Worm (Caenorhabditis elegans) whole organism, mixed stage, embryonic: ENCODE measurements around the gene F54D10.5.

Experiments used
- M03D4.4 ChIP-seq: sonication (generic microtip); optimal IDR thresholded peaks from 2 replicates; lab custom pipeline; 2017; ENCODE audit warnings: mild to moderate bottlenecking, missing genetic modification characterization, missing compliant biosample characterization
- bed-3 ChIP-seq: fragments of 200-800 bp; sonication (Bioruptor generic); optimal IDR thresholded peaks from 3 replicates; lab custom pipeline; 2018; ENCODE audit warnings: mild to moderate bottlenecking, missing genetic modification characterization, moderate library complexity, missing compliant biosample characterization
- blmp-1 ChIP-seq: fragments of 150-350 bp; optimal IDR thresholded peaks from 2 replicates; lab custom pipeline; 2014; ENCODE audit warnings: missing biosample characterization, missing genetic modification characterization
- ceh-43 ChIP-seq: fragments of 200-800 bp; sonication (Bioruptor generic); optimal IDR thresholded peaks from 2 replicates; lab custom pipeline; 2018; ENCODE audit warnings: mild to moderate bottlenecking, missing genetic modification characterization, moderate library complexity, missing compliant biosample characterization
- ceh-83 ChIP-seq: fragments of 200-800 bp; sonication (Bioruptor generic); optimal IDR thresholded peaks from 2 replicates; lab custom pipeline; 2018; ENCODE audit warnings: mild to moderate bottlenecking, missing genetic modification characterization, missing compliant biosample characterization
- ces-1 ChIP-seq: fragments of 150-350 bp; optimal IDR thresholded peaks from 2 replicates; lab custom pipeline; 2014; ENCODE audit warnings: missing biosample characterization, missing genetic modification reagents, missing genetic modification characterization
- cnd-1 ChIP-seq: fragments of 200-800 bp; sonication (Bioruptor generic); optimal IDR thresholded peaks from 2 replicates; lab custom pipeline; 2018; ENCODE audit warnings: mild to moderate bottlenecking, missing genetic modification characterization, missing compliant biosample characterization
- elt-1 ChIP-seq: sonication (generic microtip); optimal IDR thresholded peaks from 2 replicates; lab custom pipeline; 2017; ENCODE audit warnings: missing genetic modification characterization, mild to moderate bottlenecking, missing compliant biosample characterization, antibody characterized with exemption, moderate library complexity, borderline replicate concordance; ENCODE audit not compliant: insufficient read depth
- flh-1 ChIP-seq: fragments of 200-800 bp; sonication (Bioruptor generic); optimal IDR thresholded peaks from 2 replicates; lab custom pipeline; 2018; ENCODE audit warnings: mild to moderate bottlenecking, missing genetic modification characterization, moderate library complexity, missing compliant biosample characterization
- ham-2 ChIP-seq: fragments of 200-800 bp; sonication (Bioruptor generic); optimal IDR thresholded peaks from 2 replicates; lab custom pipeline; 2018; ENCODE audit warnings: mild to moderate bottlenecking, missing genetic modification characterization, missing compliant biosample characterization
- lin-13 ChIP-seq: fragments of 150-350 bp; optimal IDR thresholded peaks from 2 replicates; lab custom pipeline; 2014; ENCODE audit warnings: missing biosample characterization, missing genetic modification characterization
- lsy-2 ChIP-seq: fragments of 150-350 bp; optimal IDR thresholded peaks from 2 replicates; lab custom pipeline; 2014; ENCODE audit warnings: missing biosample characterization, missing genetic modification characterization
- mep-1 ChIP-seq: fragments of 150-350 bp; optimal IDR thresholded peaks from 2 replicates; lab custom pipeline; 2017; ENCODE audit warnings: missing biosample characterization, missing genetic modification reagents, missing genetic modification characterization, inconsistent platforms
- mls-2 ChIP-seq: sonication (generic microtip); optimal IDR thresholded peaks from 2 replicates; lab custom pipeline; 2016; ENCODE audit warnings: mild to moderate bottlenecking, missing genetic modification characterization, moderate library complexity, missing compliant biosample characterization
- nhr-12 ChIP-seq: fragments of 150-350 bp; optimal IDR thresholded peaks from 2 replicates; lab custom pipeline; 2014; ENCODE audit warnings: missing biosample characterization, missing genetic modification characterization
- nhr-2 ChIP-seq: fragments of 150-350 bp; optimal IDR thresholded peaks from 2 replicates; lab custom pipeline; 2014; ENCODE audit warnings: missing biosample characterization, missing genetic modification characterization
- nhr-237 ChIP-seq: fragments of 150-350 bp; optimal IDR thresholded peaks from 2 replicates; lab custom pipeline; 2014; ENCODE audit warnings: missing biosample characterization, missing genetic modification characterization
- nhr-28 ChIP-seq: fragments of 150-350 bp; optimal IDR thresholded peaks from 2 replicates; lab custom pipeline; 2014; ENCODE audit warnings: missing biosample characterization, missing genetic modification characterization
- nhr-76 ChIP-seq: sonication (generic microtip); optimal IDR thresholded peaks from 2 replicates; lab custom pipeline; 2017; ENCODE audit warnings: missing biosample characterization, missing genetic modification characterization
- pha-4 ChIP-seq: fragments of 150-350 bp; optimal IDR thresholded peaks from 2 replicates; lab custom pipeline; 2018; ENCODE audit warnings: missing biosample characterization, missing genetic modification reagents, missing genetic modification characterization
- sem-2 ChIP-seq: fragments of 200-800 bp; sonication (Bioruptor generic); optimal IDR thresholded peaks from 2 replicates; lab custom pipeline; 2018; ENCODE audit warnings: mild to moderate bottlenecking, missing genetic modification characterization, missing compliant biosample characterization
- snpc-4 ChIP-seq: fragments of 150-350 bp; optimal IDR thresholded peaks from 2 replicates; lab custom pipeline; 2014; ENCODE audit warnings: missing biosample characterization, missing genetic modification characterization
- sptf-1 ChIP-seq: sonication (generic microtip); optimal IDR thresholded peaks from 2 replicates; lab custom pipeline; 2017; ENCODE audit warnings: mild to moderate bottlenecking, missing genetic modification characterization, moderate library complexity, missing compliant biosample characterization
- tbx-8 ChIP-seq: fragments of 200-800 bp; sonication (Bioruptor generic); optimal IDR thresholded peaks from 2 replicates; lab custom pipeline; 2018; ENCODE audit warnings: mild to moderate bottlenecking, missing genetic modification characterization, moderate library complexity, missing compliant biosample characterization
- unc-120 ChIP-seq: sonication (generic microtip); optimal IDR thresholded peaks from 2 replicates; lab custom pipeline; 2017; ENCODE audit warnings: missing genetic modification characterization, missing compliant biosample characterization; ENCODE audit not compliant: poor library complexity, severe bottlenecking
- unc-39 ChIP-seq: fragments of 150-350 bp; optimal IDR thresholded peaks from 2 replicates; lab custom pipeline; 2014; ENCODE audit warnings: missing biosample characterization, missing genetic modification characterization
- unc-62 ChIP-seq: fragments of 150-350 bp; optimal IDR thresholded peaks from 2 replicates; lab custom pipeline; 2014; ENCODE audit warnings: missing biosample characterization, missing genetic modification reagents, missing genetic modification characterization
- zip-8 ChIP-seq: fragments of 150-350 bp; optimal IDR thresholded peaks from 2 replicates; lab custom pipeline; 2014; ENCODE audit warnings: missing biosample characterization, missing genetic modification characterization
- ztf-11 ChIP-seq: fragments of 150-350 bp; optimal IDR thresholded peaks from 2 replicates; lab custom pipeline; 2014; ENCODE audit warnings: missing biosample characterization, missing genetic modification characterization

F54D10.5 gene

ce11 chrII:3795323-3795722 lies 12.7 kb downstream of the F54D10.5 start, which contains the start of gene Y8A9A.2:
Y8A9A.2 (plus strand) TSS chrII:3795623.
- no peak for TF ChIP-seq nhr-76 (tag; lab: Kevin White, UChicago)
- no peak for TF ChIP-seq zip-8 (tag; lab: Kevin White, UChicago)
- TF ChIP-seq ztf-11: no peak
- TF ChIP-seq lin-13: no peak
- no peak for TF ChIP-seq ces-1 (GFP tag; lab: Kevin White, UChicago)
- TF ChIP-seq unc-120: no peak
- no peak for TF ChIP-seq lsy-2 (tag; lab: Kevin White, UChicago)
- TF ChIP-seq mls-2 (tag; lab: Kevin White, UChicago): no peak
- no peak for TF ChIP-seq ceh-43 (GFP tag; lab: Kevin White, UChicago)
- no peak for TF ChIP-seq blmp-1 (tag; lab: Kevin White, UChicago)
- no peak for TF ChIP-seq bed-3
- TF ChIP-seq tbx-8: no peak

- no peak for TF ChIP-seq mep-1 (tag; lab: Kevin White, UChicago)
- no peak for TF ChIP-seq lin-13
- TF ChIP-seq snpc-4: no peak
- TF ChIP-seq unc-62 (GFP tag; lab: Kevin White, UChicago): no peak
- TF ChIP-seq cnd-1 (tag; lab: Kevin White, UChicago): no peak
- TF ChIP-seq ces-1 (GFP tag; lab: Kevin White, UChicago): no peak
- no peak for TF ChIP-seq unc-39 (tag; lab: Kevin White, UChicago)
These were observed 14.6 kb downstream of the F54D10.5 start, which contains the start of gene fbxb-99 for ce11 chrII:3793336-3793735. fbxb-99 (minus strand) TSS chrII:3793436.

- TF ChIP-seq sptf-1 (tag; lab: Kevin White, UChicago) (no peak), zip-8 (tag; lab: Kevin White, UChicago) (peak; percentile 91)
These were observed 19.5 kb downstream of the F54D10.5 start for ce11 chrII:3788356-3788962.

ce11 chrII:3787151-3787550 lies 20.8 kb downstream of the F54D10.5 start, which contains the start of gene T24E12.13:
T24E12.13 (plus strand) TSS chrII:3787451.
- TF ChIP-seq elt-1 (tag; lab: Kevin White, UChicago) (no peak), sptf-1 (tag; lab: Kevin White, UChicago) (no peak), unc-62 (GFP tag; lab: Kevin White, UChicago) (no peak), mep-1 (tag; lab: Kevin White, UChicago) (no peak), unc-39 (tag; lab: Kevin White, UChicago) (no peak), sem-2 (GFP tag; lab: Kevin White, UChicago) (no peak), ham-2 (no peak), nhr-2 (no peak), nhr-12 (tag; lab: Kevin White, UChicago) (no peak), ceh-83 (GFP tag; lab: Kevin White, UChicago) (no peak), M03D4.4 (tag; lab: Kevin White, UChicago) (no peak), snpc-4 (no peak), mls-2 (tag; lab: Kevin White, UChicago) (no peak), nhr-28 (tag; lab: Kevin White, UChicago) (no peak), ceh-43 (GFP tag; lab: Kevin White, UChicago) (no peak), bed-3 (no peak), flh-1 (no peak), unc-120 (no peak), pha-4 (tag; lab: Kevin White, UChicago) (no peak), lsy-2 (tag; lab: Kevin White, UChicago) (no peak)

- TF ChIP-seq nhr-2: no peak
- TF ChIP-seq blmp-1 (tag; lab: Kevin White, UChicago): no peak
- no peak for TF ChIP-seq nhr-12 (tag; lab: Kevin White, UChicago)
These were observed 21.4 kb downstream of the F54D10.5 start for ce11 chrII:3786538-3786937.

- TF ChIP-seq ces-1 (GFP tag; lab: Kevin White, UChicago) (no peak), M03D4.4 (tag; lab: Kevin White, UChicago) (no peak), lsy-2 (tag; lab: Kevin White, UChicago) (no peak), nhr-237 (tag; lab: Kevin White, UChicago) (no peak), pha-4 (tag; lab: Kevin White, UChicago) (no peak), lin-13 (no peak), ztf-11 (no peak), sptf-1 (tag; lab: Kevin White, UChicago) (no peak), ham-2 (no peak)
- TF ChIP-seq, all 35 proteins: peak for 0
These were observed 22.2 kb downstream of the F54D10.5 start for ce11 chrII:3785756-3786155.
